Worm (Caenorhabditis elegans) whole organism, early embryonic: ENCODE data around the gene W04H10.5.
A peak's percentile ranks its signal among the peaks of the same experiment; 100 is the strongest.

Experiments used
- B0310.2 ChIP-seq: sonication (generic microtip); optimal IDR thresholded peaks from 2 replicates; lab custom pipeline; 2016; ENCODE audit warnings: mild to moderate bottlenecking, missing genetic modification characterization, missing compliant biosample characterization
- F13C5.2 ChIP-seq: sonication (generic microtip); optimal IDR thresholded peaks from 2 replicates; lab custom pipeline; 2017; ENCODE audit warnings: mild to moderate bottlenecking, missing genetic modification characterization, inconsistent platforms, missing compliant biosample characterization
- aly-1 ChIP-seq: sonication (generic microtip); optimal IDR thresholded peaks from 2 replicates; lab custom pipeline; 2016; ENCODE audit warnings: missing genetic modification characterization, missing compliant biosample characterization
- ama-1 ChIP-seq: fragments of 150-350 bp; optimal IDR thresholded peaks from 2 replicates; lab custom pipeline; 2014
- ceh-36 ChIP-seq: sonication (generic microtip); optimal IDR thresholded peaks from 2 replicates; lab custom pipeline; 2016; ENCODE audit warnings: missing genetic modification characterization, inconsistent platforms, missing compliant biosample characterization
- ets-7 ChIP-seq: sonication (generic microtip); optimal IDR thresholded peaks from 2 replicates; lab custom pipeline; 2016; ENCODE audit warnings: missing genotype, missing genetic modification characterization, missing compliant biosample characterization
- flt-1 ChIP-seq: fragments of 200-800 bp; sonication (Bioruptor generic); IDR thresholded peaks from 2 replicates; pipeline ENCODE4 v1.3.6; 2022; ENCODE audit warnings: missing genetic modification characterization, missing compliant biosample characterization
- hmbx-1 ChIP-seq: sonication (generic microtip); optimal IDR thresholded peaks from 2 replicates; lab custom pipeline; 2016; ENCODE audit warnings: mild to moderate bottlenecking, missing genetic modification characterization, missing compliant biosample characterization
- hmg-4 ChIP-seq: fragments of 200-800 bp; sonication (Bioruptor generic); optimal IDR thresholded peaks from 2 replicates; lab custom pipeline; 2018; ENCODE audit warnings: mild to moderate bottlenecking, missing genetic modification characterization, missing compliant biosample characterization
- pes-1 ChIP-seq: fragments of 200-800 bp; sonication (Bioruptor generic); IDR thresholded peaks from 2 replicates; pipeline ENCODE4 v1.3.6; 2022; ENCODE audit warnings: missing genetic modification reagents, missing genetic modification characterization, missing compliant biosample characterization
- scrt-1 ChIP-seq: fragments of 200-800 bp; sonication (Bioruptor generic); IDR thresholded peaks from 2 replicates; pipeline ENCODE4 v1.3.6; 2022; ENCODE audit warnings: missing genetic modification characterization, missing compliant biosample characterization
- sea-1 ChIP-seq: fragments of 200-800 bp; sonication (Bioruptor generic); conservative IDR thresholded peaks from 2 replicates; pipeline ENCODE4 v1.3.6; 2022; ENCODE audit warnings: missing genetic modification characterization, missing compliant biosample characterization
- tbx-11 ChIP-seq: fragments of 200-800 bp; sonication (Bioruptor generic); IDR thresholded peaks from 2 replicates; pipeline ENCODE4 v1.3.6; 2022; ENCODE audit warnings: missing genetic modification characterization, missing compliant biosample characterization
- tbx-37 ChIP-seq: fragments of 200-800 bp; sonication (Bioruptor generic); conservative IDR thresholded peaks from 2 replicates; pipeline ENCODE4 v1.3.6; 2022; ENCODE audit warnings: missing genetic modification reagents, missing genetic modification characterization, missing compliant biosample characterization
- tra-4 ChIP-seq: sonication (generic microtip); optimal IDR thresholded peaks from 2 replicates; lab custom pipeline; 2017; ENCODE audit warnings: missing genetic modification characterization, missing compliant biosample characterization

Gene W04H10.5

ce11 chrII:633984-634383 lies 27.9 kb downstream of the W04H10.5 start, which contains the start of gene T04B8.1:
T04B8.1 (plus strand) TSS chrII:634284.
- TF ChIP-seq F13C5.2 (tag; lab: Kevin White, UChicago) (no peak), sea-1 (GFP tag; lab: Robert Waterston, UW) (no peak), tra-4 (no peak), tbx-11 (GFP tag; lab: Robert Waterston, UW) (no peak), hmg-4 (GFP tag; lab: Kevin White, UChicago) (no peak), aly-1 (no peak), scrt-1 (no peak), pes-1 (GFP tag; lab: Robert Waterston, UW) (no peak)

ce11 chrII:639467-639866 lies 33.3 kb downstream of the W04H10.5 start, which contains the start of gene K07E8.6:
K07E8.6 (minus strand) TSS chrII:639567.
- TF ChIP-seq pes-1 (GFP tag; lab: Robert Waterston, UW) = no peak
- TF ChIP-seq ceh-36 (tag; lab: Kevin White, UChicago) = no peak
- TF ChIP-seq F13C5.2 (tag; lab: Kevin White, UChicago) = no peak
- TF ChIP-seq sea-1 (GFP tag; lab: Robert Waterston, UW) = no peak

ce11 chrII:643733-644132 lies 37.6 kb downstream of the W04H10.5 start:
- peak; percentile 73 for TF ChIP-seq ceh-36 (tag; lab: Kevin White, UChicago)
- TF ChIP-seq scrt-1 = 0 out of 2 replicates have a peak, but pooled peaks have one; percentile 26
- no peak for TF ChIP-seq flt-1 (GFP tag; lab: Robert Waterston, UW)
- TF ChIP-seq aly-1 = no peak

ce11 chrII:650321-651005 lies 44.3 kb downstream of the W04H10.5 start, which contains the start of the genes K07E8.7 and frpr-14:
K07E8.7 (minus strand) TSS chrII:650367.
frpr-14 (plus strand) TSS chrII:650955.
- TF ChIP-seq ets-7 (tag; lab: Kevin White, UChicago) (no peak), F13C5.2 (tag; lab: Kevin White, UChicago) (peak; percentile 34), B0310.2 (no peak), tbx-11 (GFP tag; lab: Robert Waterston, UW) (no peak), tra-4 (no peak), tbx-37 (GFP tag; lab: Robert Waterston, UW) (no peak)

ce11 chrII:651324-651723 lies 45.2 kb downstream of the W04H10.5 start:
- TF ChIP-seq tra-4 (no peak), ets-7 (tag; lab: Kevin White, UChicago) (no peak), aly-1 (no peak), ceh-36 (tag; lab: Kevin White, UChicago) (peak; percentile 91), hmbx-1 (tag; lab: Kevin White, UChicago) (no peak), ama-1 (lab: Kevin White, UChicago) (no peak)
